Fruit fly (Drosophila melanogaster): ENCODE data around the gene mth.

Gene mth

dm6 chr3L:377222-378071, 30.7 kb upstream of the mth start (continued):
- peak; percentile 64 for TF ChIP-seq CG9932 (GFP tag; IDR thresholded peaks at IDR 0.05)
- no peak for TF ChIP-seq CkIIα-i1 (GFP tag; IDR thresholded peaks at IDR 0.05)
- TF ChIP-seq ftz-f1 (GFP tag; optimal IDR thresholded peaks at IDR 0.05): no peak
- peak; percentile 80 for TF ChIP-seq CG32532 (GFP tag; IDR thresholded peaks at IDR 0.05)
- peak; percentile 89 for TF ChIP-seq CG1529 (GFP tag; optimal IDR thresholded peaks at IDR 0.05)
- TF ChIP-seq bigmax (GFP tag; optimal IDR thresholded peaks at IDR 0.05): peak; percentile 19
- TF ChIP-seq HLH54F (GFP tag; optimal IDR thresholded peaks at IDR 0.05): no peak
- TF ChIP-seq CG2116 (GFP tag; optimal IDR thresholded peaks at IDR 0.05): peak; percentile 66
- TF ChIP-seq so (GFP tag; IDR thresholded peaks at IDR 0.05): peak; percentile 88
- peak; percentile 54 for TF ChIP-seq CG10565 (GFP tag; optimal IDR thresholded peaks at IDR 0.05)
- TF ChIP-seq Dip3 (GFP tag; optimal IDR thresholded peaks at IDR 0.05): peak; percentile 2
- peak; percentile 69 for TF ChIP-seq CG12942 (GFP tag; optimal IDR thresholded peaks at IDR 0.05)
- peak; percentile 78 for TF ChIP-seq CG18011 (GFP tag; optimal IDR thresholded peaks at IDR 0.05)
- peak; percentile 33 for TF ChIP-seq trh (GFP tag; optimal IDR thresholded peaks at IDR 0.05)
- no peak for TF ChIP-seq pan (optimal IDR thresholded peaks at IDR 0.05)
- peak in 1 of 2 experiments; percentile 85 for TF ChIP-seq pan (GFP tag; optimal IDR thresholded peaks at IDR 0.05 in 1 of 2, IDR thresholded peaks at IDR 0.05 in 1 of 2)
- TF ChIP-seq pb (GFP tag; optimal IDR thresholded peaks at IDR 0.05): no peak
- no peak for TF ChIP-seq TFAM (GFP tag; optimal IDR thresholded peaks at IDR 0.05)
- TF ChIP-seq CG17829 (tag; optimal IDR thresholded peaks at IDR 0.05): peak; percentile 93
- no peak for TF ChIP-seq NFAT (GFP tag; IDR thresholded peaks at IDR 0.05)
- TF ChIP-seq vfl (GFP tag; optimal IDR thresholded peaks at IDR 0.05): peak; percentile 21
- no peak for TF ChIP-seq nom (GFP tag; optimal IDR thresholded peaks at IDR 0.05)
- TF ChIP-seq Lpt (GFP tag; optimal IDR thresholded peaks at IDR 0.05): no peak
- no peak for TF ChIP-seq CG15073 (GFP tag; optimal IDR thresholded peaks at IDR 0.05)
- no peak for TF ChIP-seq Side (GFP tag; optimal IDR thresholded peaks at IDR 0.05)
- no peak for TF ChIP-seq dati (GFP tag; IDR thresholded peaks at IDR 0.05)
- peak; percentile 87 for TF ChIP-seq CG11723 (GFP tag; optimal IDR thresholded peaks at IDR 0.05)
- TF ChIP-seq CG31388 (GFP tag; optimal IDR thresholded peaks at IDR 0.05): no peak
- no peak for TF ChIP-seq Dfd (GFP tag; optimal IDR thresholded peaks at IDR 0.05)
- TF ChIP-seq p53 (GFP tag; optimal IDR thresholded peaks at IDR 0.05): no peak
- TF ChIP-seq seq (GFP tag; IDR thresholded peaks at IDR 0.05): peak; percentile 78
- TF ChIP-seq peb (GFP tag; IDR thresholded peaks at IDR 0.05): peak; percentile 40; the same call in 1 of the 2 replicates
- peak; percentile 83 for TF ChIP-seq CG10321 (GFP tag; IDR thresholded peaks at IDR 0.05)
- TF ChIP-seq sima (GFP tag; optimal IDR thresholded peaks at IDR 0.05): no peak
- TF ChIP-seq CG8478 (optimal IDR thresholded peaks at IDR 0.05): peak; percentile 76
- peak; percentile 93 for TF ChIP-seq CG15696 (tag; optimal IDR thresholded peaks at IDR 0.05)
- TF ChIP-seq twi (tag; optimal IDR thresholded peaks at IDR 0.05): peak; percentile 79
- 0 out of 2 replicates have a peak, but pooled peaks have one; percentile 13 for TF ChIP-seq unc-4 (GFP tag; IDR thresholded peaks at IDR 0.05; ENCODE audit: partially characterized antibody)
- peak; percentile 96 for TF ChIP-seq Hmr (GFP tag; optimal IDR thresholded peaks at IDR 0.05)
- peak; percentile 90 for TF ChIP-seq dysf (GFP tag; IDR thresholded peaks at IDR 0.05)
- TF ChIP-seq dan (GFP tag; IDR thresholded peaks at IDR 0.05): 0 out of 2 replicates have a peak, but pooled peaks have one; percentile 38
- TF ChIP-seq CG30403 (GFP tag; optimal IDR thresholded peaks at IDR 0.05): peak; percentile 90
- peak in 1 of 2 experiments; percentile 70 for TF ChIP-seq dpn (GFP tag; optimal IDR thresholded peaks at IDR 0.05)
- TF ChIP-seq Eip74EF (GFP tag; optimal IDR thresholded peaks at IDR 0.05): peak in 1 of 2 experiments; percentile 91
- TF ChIP-seq CG17361 (GFP tag; IDR thresholded peaks at IDR 0.05): peak; percentile 96
- no peak for TF ChIP-seq Hey (tag; optimal IDR thresholded peaks at IDR 0.05)
- peak; percentile 75 for TF ChIP-seq CG5180 (GFP tag; optimal IDR thresholded peaks at IDR 0.05)
- TF ChIP-seq D (optimal IDR thresholded peaks at IDR 0.05): no peak
- TF ChIP-seq D (GFP tag; optimal IDR thresholded peaks at IDR 0.05): peak; percentile 84
- peak; percentile 13 for TF ChIP-seq Dp (GFP tag; optimal IDR thresholded peaks at IDR 0.05)
